Worm (Caenorhabditis elegans) whole organism, L3 larva: ENCODE data around the gene Y113G7B.28.
A peak's percentile ranks its signal among the peaks of the same experiment; 100 is the strongest.

Experiments
- aly-2 ChIP-seq: fragments of 150-350 bp; optimal IDR thresholded peaks from 2 replicates; lab custom pipeline; 2014; ENCODE audit warnings: missing biosample characterization, missing genetic modification characterization
- ama-1 ChIP-seq: fragments of 150-350 bp; optimal IDR thresholded peaks from 2 replicates; lab custom pipeline; 2018
- ceh-16 ChIP-seq: sonication (generic microtip); optimal IDR thresholded peaks from 2 replicates; lab custom pipeline; 2017; ENCODE audit warnings: missing biosample characterization, missing genetic modification characterization
- ceh-28 ChIP-seq: fragments of 150-350 bp; optimal IDR thresholded peaks from 2 replicates; lab custom pipeline; 2014; ENCODE audit warnings: missing biosample characterization, missing genetic modification reagents, missing genetic modification characterization
- ceh-9 ChIP-seq: sonication (generic microtip); optimal IDR thresholded peaks from 2 replicates; lab custom pipeline; 2018; ENCODE audit warnings: missing biosample characterization, missing genetic modification characterization
- egl-27 ChIP-seq: sonication (generic microtip); optimal IDR thresholded peaks from 4 replicates; lab custom pipeline; 2017; ENCODE audit warnings: missing biosample characterization, missing genetic modification reagents, missing genetic modification characterization
- egl-5 ChIP-seq: fragments of 150-350 bp; optimal IDR thresholded peaks from 2 replicates; lab custom pipeline; 2017; ENCODE audit warnings: missing biosample characterization, missing genetic modification reagents, missing genetic modification characterization, inconsistent platforms
- elt-1 ChIP-seq: fragments of 150-350 bp; optimal IDR thresholded peaks from 2 replicates; lab custom pipeline; 2014; ENCODE audit warnings: missing biosample characterization, missing genetic modification characterization
- elt-2 ChIP-seq: sonication (generic microtip); optimal IDR thresholded peaks from 2 replicates; lab custom pipeline; 2016; ENCODE audit warnings: missing genetic modification reagents, mild to moderate bottlenecking, missing genetic modification characterization, missing compliant biosample characterization
- elt-3 ChIP-seq, 3 experiments: fragments of 150-350 bp in 1 of 3; sonication (generic microtip) in 2 of 3; optimal IDR thresholded peaks; 2 replicates in 2 of 3; 4 replicates in 1 of 3; lab custom pipeline; 2014 to 2017; ENCODE audit warnings: missing biosample characterization in 3 of 3, missing genetic modification characterization in 3 of 3
- fos-1 ChIP-seq: fragments of 150-350 bp; optimal IDR thresholded peaks from 2 replicates; lab custom pipeline; 2014; ENCODE audit warnings: missing biosample characterization, missing genetic modification characterization
- jun-1 ChIP-seq: fragments of 150-350 bp; optimal IDR thresholded peaks from 2 replicates; lab custom pipeline; 2014; ENCODE audit warnings: missing biosample characterization, missing genetic modification reagents, missing genetic modification characterization
- lin-15B ChIP-seq: fragments of 150-350 bp; optimal IDR thresholded peaks from 2 replicates; lab custom pipeline; 2014; ENCODE audit warnings: missing biosample characterization, missing genetic modification characterization
- lin-39 ChIP-seq: fragments of 150-350 bp; optimal IDR thresholded peaks from 2 replicates; lab custom pipeline; 2018; ENCODE audit warnings: missing biosample characterization, missing genetic modification reagents, missing genetic modification characterization
- lsy-12 ChIP-seq: sonication (generic microtip); optimal IDR thresholded peaks from 2 replicates; lab custom pipeline; 2016; ENCODE audit warnings: mild to moderate bottlenecking, missing genetic modification characterization, missing compliant biosample characterization
- mml-1 ChIP-seq: fragments of 150-350 bp; sonication (generic microtip); optimal IDR thresholded peaks from 3 replicates; lab custom pipeline; 2014; ENCODE audit warnings: missing biosample characterization, missing genetic modification characterization
- nfya-1 ChIP-seq: sonication (generic microtip); optimal IDR thresholded peaks from 2 replicates; lab custom pipeline; 2017; ENCODE audit warnings: missing genetic modification characterization, mild to moderate bottlenecking, missing compliant biosample characterization, antibody characterized with exemption, moderate library complexity; ENCODE audit not compliant: insufficient read depth
- nhr-11 ChIP-seq: fragments of 150-350 bp; optimal IDR thresholded peaks from 2 replicates; lab custom pipeline; 2014; ENCODE audit warnings: missing biosample characterization, missing genetic modification characterization
- nhr-23 ChIP-seq: fragments of 150-350 bp; optimal IDR thresholded peaks from 2 replicates; lab custom pipeline; 2014; ENCODE audit warnings: missing biosample characterization, missing genetic modification reagents, missing genetic modification characterization
- nhr-237 ChIP-seq: fragments of 150-350 bp; optimal IDR thresholded peaks from 2 replicates; lab custom pipeline; 2014; ENCODE audit warnings: missing biosample characterization, missing genetic modification characterization
- nhr-25 ChIP-seq: sonication (generic microtip); optimal IDR thresholded peaks from 2 replicates; lab custom pipeline; 2017; ENCODE audit warnings: missing biosample characterization, missing genetic modification characterization
- nhr-43 ChIP-seq: sonication (generic microtip); optimal IDR thresholded peaks from 2 replicates; lab custom pipeline; 2016; ENCODE audit warnings: mild to moderate bottlenecking, missing genetic modification characterization, missing compliant biosample characterization; ENCODE audit not compliant: poor library complexity, severe bottlenecking
- nhr-67 ChIP-seq: fragments of 150-350 bp; optimal IDR thresholded peaks from 2 replicates; lab custom pipeline; 2014; ENCODE audit warnings: missing biosample characterization, missing genetic modification characterization
- nhr-76 ChIP-seq: fragments of 150-350 bp; sonication (generic microtip); optimal IDR thresholded peaks from 5 replicates; lab custom pipeline; 2014; ENCODE audit warnings: missing biosample characterization, missing genetic modification characterization
- nhr-77 ChIP-seq: fragments of 150-350 bp; optimal IDR thresholded peaks from 2 replicates; lab custom pipeline; 2014; ENCODE audit warnings: missing biosample characterization, missing genetic modification characterization
- pha-4 ChIP-seq: fragments of 150-350 bp; optimal IDR thresholded peaks from 2 replicates; lab custom pipeline; 2014; ENCODE audit warnings: missing biosample characterization, missing genetic modification reagents, missing genetic modification characterization
- pqm-1 ChIP-seq: fragments of 150-350 bp; optimal IDR thresholded peaks from 2 replicates; lab custom pipeline; 2017; ENCODE audit warnings: missing biosample characterization, missing genetic modification characterization, inconsistent platforms
- sea-2 ChIP-seq: fragments of 150-350 bp; sonication (generic microtip); optimal IDR thresholded peaks from 4 replicates; lab custom pipeline; 2014; ENCODE audit warnings: missing biosample characterization, missing genetic modification reagents, missing genetic modification characterization
- skn-1 ChIP-seq: fragments of 150-350 bp; optimal IDR thresholded peaks from 2 replicates; lab custom pipeline; 2014; ENCODE audit warnings: missing biosample characterization, missing genetic modification characterization
- snpc-4 ChIP-seq: fragments of 150-350 bp; optimal IDR thresholded peaks from 2 replicates; lab custom pipeline; 2014; ENCODE audit warnings: missing biosample characterization, missing genetic modification characterization
- unc-39 ChIP-seq: sonication (generic microtip); optimal IDR thresholded peaks from 4 replicates; lab custom pipeline; 2017; ENCODE audit warnings: missing biosample characterization, missing genetic modification characterization
- zag-1 ChIP-seq: fragments of 150-350 bp; optimal IDR thresholded peaks from 2 replicates; lab custom pipeline; 2014; ENCODE audit warnings: missing biosample characterization, missing genetic modification characterization
- ztf-11 ChIP-seq: fragments of 150-350 bp; optimal IDR thresholded peaks from 2 replicates; lab custom pipeline; 2014; ENCODE audit warnings: missing biosample characterization, missing genetic modification characterization
- ztf-4 ChIP-seq: fragments of 150-350 bp; optimal IDR thresholded peaks from 2 replicates; lab custom pipeline; 2014; ENCODE audit warnings: missing biosample characterization, missing genetic modification characterization

Gene Y113G7B.28

DNA sequence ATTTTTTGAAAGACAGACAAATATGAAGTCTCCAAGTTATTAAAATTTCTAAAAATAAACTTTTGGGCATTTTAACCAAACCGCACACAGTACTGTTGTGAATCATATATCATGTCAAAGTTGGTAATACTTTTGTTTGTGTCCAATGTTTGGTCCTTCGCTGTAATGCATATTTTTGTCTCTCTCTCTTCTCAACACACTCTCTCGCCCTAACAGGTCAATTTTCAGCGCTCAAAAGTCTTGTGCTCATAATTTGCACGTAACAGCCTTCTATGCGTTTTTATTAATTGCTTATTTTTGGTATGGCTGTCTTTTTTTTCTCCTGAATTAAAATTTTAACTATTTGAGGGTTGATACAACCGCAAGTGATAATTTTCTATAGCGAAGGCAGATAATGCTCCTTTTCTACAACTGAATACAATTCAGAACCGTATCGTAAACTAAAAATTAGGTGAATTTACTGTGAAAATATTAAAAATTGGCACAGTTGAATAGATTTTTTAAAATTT lies 34.0 kb upstream of the Y113G7B.28 start:
- TF ChIP-seq zag-1 (no peak), pha-4 (tag; lab: Kevin White, UChicago) (no peak), lsy-12 (tag; lab: Kevin White, UChicago) (no peak), ceh-9 (tag; lab: Kevin White, UChicago) (no peak), pqm-1 (tag; lab: Kevin White, UChicago) (no peak), nhr-11 (tag; lab: Kevin White, UChicago) (no peak), nhr-76 (tag; lab: Kevin White, UChicago) (no peak), nhr-43 (tag; lab: Kevin White, UChicago) (no peak), nhr-67 (tag; lab: Kevin White, UChicago) (no peak), snpc-4 (no peak), nhr-237 (tag; lab: Kevin White, UChicago) (no peak), mml-1 (tag; lab: Kevin White, UChicago) (no peak)

DNA sequence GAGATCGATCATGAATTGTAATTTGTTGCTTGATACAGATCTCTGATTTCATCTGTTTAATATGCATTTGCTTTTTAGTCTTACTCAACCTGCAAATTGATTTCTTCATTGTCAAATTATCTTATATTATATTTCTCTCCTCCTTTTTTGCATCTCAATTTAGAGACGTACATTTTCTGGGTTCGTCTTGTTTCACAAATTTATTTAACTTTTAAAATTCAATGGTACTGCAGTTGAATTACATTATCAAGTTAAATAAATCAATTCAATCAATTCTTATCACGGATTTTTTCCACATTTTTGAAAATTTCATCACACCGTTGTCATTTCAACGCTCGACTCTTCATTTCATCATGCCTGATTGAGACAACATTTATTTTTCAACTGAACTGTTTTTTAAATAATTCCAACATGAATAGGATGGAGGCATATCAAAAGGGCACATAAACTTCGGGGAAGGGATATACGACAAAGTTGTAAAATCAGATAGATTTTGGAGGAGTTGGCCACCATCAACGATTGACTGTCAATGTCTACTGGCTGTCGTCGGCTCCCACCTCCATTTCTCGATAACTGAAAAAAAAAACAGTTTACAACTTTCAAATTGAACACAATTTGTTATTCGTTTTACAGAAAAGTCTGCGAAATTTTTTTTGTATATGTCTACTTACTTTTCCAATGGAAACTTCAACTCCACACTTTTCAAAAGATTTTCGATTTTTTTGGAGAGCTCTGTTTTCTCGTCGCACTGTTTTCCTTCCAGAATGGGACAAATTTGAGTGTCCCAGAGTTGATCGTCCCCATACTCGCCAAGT lies 33.3 kb upstream of the Y113G7B.28 start:
- TF ChIP-seq ceh-16 (tag; lab: Kevin White, UChicago) (no peak), ama-1 (lab: Kevin White, UChicago) (peak; percentile 77), ceh-28 (tag; lab: Kevin White, UChicago) (peak; percentile 12), pha-4 (tag; lab: Kevin White, UChicago) (peak; percentile 43), ceh-9 (tag; lab: Kevin White, UChicago) (no peak), egl-5 (tag; lab: Kevin White, UChicago) (no peak), elt-1 (no peak), nfya-1 (no peak), nhr-11 (tag; lab: Kevin White, UChicago) (no peak), skn-1 (tag; lab: Kevin White, UChicago) (no peak), nhr-25 (tag; lab: Kevin White, UChicago) (no peak), elt-2 (tag; lab: Kevin White, UChicago) (peak; percentile 65)

ce11 chrV:20163105-20163449 lies 32.7 kb upstream of the Y113G7B.28 start:
- no peak for TF ChIP-seq sea-2 (GFP tag; lab: Kevin White, UChicago)
- TF ChIP-seq ama-1 (lab: Kevin White, UChicago) = peak; percentile 77
- TF ChIP-seq lsy-12 (tag; lab: Kevin White, UChicago) = no peak

DNA sequence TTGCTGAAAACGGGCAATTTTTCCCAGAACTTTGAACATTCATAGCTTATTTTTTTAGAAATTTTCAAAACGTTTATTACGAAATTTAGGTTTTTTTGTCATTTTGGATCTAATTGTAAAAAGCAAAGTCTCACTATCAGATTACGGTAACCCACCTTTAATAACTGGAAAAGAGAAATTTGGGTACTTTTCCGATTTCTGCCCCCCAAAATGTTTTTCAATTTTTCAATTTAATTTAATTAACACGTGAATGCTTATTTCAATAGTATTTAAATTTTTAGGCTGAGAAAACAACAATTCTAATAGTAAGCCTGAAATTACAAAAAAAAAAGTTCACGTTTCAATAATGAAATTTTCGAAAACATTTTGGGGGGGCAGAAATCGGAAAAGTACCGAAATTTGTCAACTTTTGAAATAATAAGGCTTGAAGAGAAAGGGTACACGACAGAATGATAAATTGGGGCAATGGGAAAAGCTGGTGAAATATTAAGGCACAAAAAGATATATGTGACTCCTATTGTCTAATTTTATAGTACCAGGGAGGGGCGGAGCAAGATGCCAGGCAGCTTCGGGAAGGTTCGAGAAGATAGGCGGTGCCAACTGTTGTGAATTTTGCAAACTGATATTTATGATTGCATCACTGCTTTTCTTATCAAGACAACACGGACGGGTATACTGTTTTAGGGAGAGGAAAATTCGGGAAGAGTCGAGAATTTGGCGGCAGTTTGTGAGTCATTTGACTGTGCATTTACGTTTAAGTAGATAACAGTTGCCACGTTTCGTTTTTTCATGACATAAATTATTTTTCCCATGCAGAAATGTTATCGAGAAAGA lies 31.5 kb upstream of the Y113G7B.28 start, which contains the start of gene F19B2.5:
Gene F19B2.5 (minus strand): TSS at position 107 of the 834 bp plus-strand sequence.
- TF ChIP-seq pha-4 (tag; lab: Kevin White, UChicago) (peak; percentile 43), lin-39 (tag; lab: Kevin White, UChicago) (no peak), nfya-1 (peak; percentile 13), nhr-23 (tag; lab: Kevin White, UChicago) (no peak), jun-1 (tag; lab: Kevin White, UChicago) (peak; percentile 74), fos-1 (tag; lab: Kevin White, UChicago) (peak; percentile 8), ama-1 (lab: Kevin White, UChicago) (peak; percentile 89), ztf-11 (no peak), ceh-16 (tag; lab: Kevin White, UChicago) (no peak), lin-15B (no peak), nhr-67 (tag; lab: Kevin White, UChicago) (no peak), elt-3 (tag; optimal IDR thresholded peaks at IDR 0.05; lab: Kevin White, UChicago) (no peak), ceh-28 (tag; lab: Kevin White, UChicago) (no peak), nhr-43 (tag; lab: Kevin White, UChicago) (no peak), aly-2 (tag; lab: Kevin White, UChicago) (no peak), elt-2 (tag; lab: Kevin White, UChicago) (peak; percentile 99), pqm-1 (tag; lab: Kevin White, UChicago) (peak; percentile 73), nhr-25 (tag; lab: Kevin White, UChicago) (no peak), unc-39 (no peak), mml-1 (tag; lab: Kevin White, UChicago) (no peak), skn-1 (tag; lab: Kevin White, UChicago) (no peak), nhr-77 (tag; lab: Kevin White, UChicago) (no peak), egl-27 (tag; lab: Kevin White, UChicago) (no peak), ztf-4 (tag; lab: Kevin White, UChicago) (no peak), ceh-9 (tag; lab: Kevin White, UChicago) (no peak), lsy-12 (tag; lab: Kevin White, UChicago) (peak; percentile 77)
- TF ChIP-seq, all 47 proteins: peak for 8
